Fruit fly (Drosophila melanogaster) whole organism, embryonic: ENCODE results near the gene CG32706.

Experiments
- Atf-2 ChIP-seq: fragments of 200-800 bp; sonication (Bioruptor generic); optimal IDR thresholded peaks from 2 replicates; lab custom pipeline; 2016; ENCODE audit warnings: missing biosample characterization, missing genetic modification characterization
- BEAF-32 ChIP-seq: fragments of 200-800 bp; sonication (Bioruptor generic); optimal IDR thresholded peaks from 3 replicates; lab custom pipeline; 2017; ENCODE audit warnings: missing biosample characterization, missing genetic modification characterization, mild to moderate bottlenecking, moderate library complexity, missing genetic modification reagents
- CG10979 ChIP-seq: fragments of 200-800 bp; sonication (Bioruptor generic); optimal IDR thresholded peaks from 2 replicates; lab custom pipeline; 2018; ENCODE audit warnings: missing biosample characterization, mild to moderate bottlenecking, missing genetic modification characterization, moderate library complexity
- CG11085 ChIP-seq: fragments of 200-800 bp; sonication (Bioruptor generic); IDR thresholded peaks from 2 replicates; pipeline ENCODE4 v1.3.6; 2022; ENCODE audit warnings: missing biosample characterization, missing genetic modification characterization
- CG11247 ChIP-seq: fragments of 200-800 bp; sonication (Bioruptor generic); IDR thresholded peaks from 2 replicates; pipeline ENCODE4 v1.3.6; 2022; ENCODE audit warnings: missing biosample characterization, missing genetic modification characterization
- CG11456 ChIP-seq: fragments of 200-800 bp; sonication (Bioruptor generic); IDR thresholded peaks from 3 replicates; pipeline ENCODE4 v1.3.6; 2022; ENCODE audit warnings: missing biosample characterization, missing genetic modification characterization
- CG12744 ChIP-seq: fragments of 200-800 bp; sonication (Bioruptor generic); optimal IDR thresholded peaks from 2 replicates; lab custom pipeline; 2016; ENCODE audit warnings: missing biosample characterization, missing genetic modification characterization
- CG1792 ChIP-seq: fragments of 200-800 bp; sonication (Bioruptor generic); optimal IDR thresholded peaks from 2 replicates; lab custom pipeline; 2016; ENCODE audit warnings: missing biosample characterization, missing genetic modification characterization
- CG18599 ChIP-seq: fragments of 200-800 bp; sonication (Bioruptor generic); optimal IDR thresholded peaks from 3 replicates; lab custom pipeline; 2017; ENCODE audit warnings: missing biosample characterization, missing genetic modification characterization, mild to moderate bottlenecking, moderate library complexity, missing genetic modification reagents
- CG18764 ChIP-seq: fragments of 200-800 bp; sonication (Bioruptor generic); optimal IDR thresholded peaks from 3 replicates; lab custom pipeline; 2016; ENCODE audit warnings: missing biosample characterization, missing genetic modification characterization
- CG2116 ChIP-seq: fragments of 200-800 bp; sonication (Bioruptor generic); optimal IDR thresholded peaks from 3 replicates; lab custom pipeline; 2018; ENCODE audit warnings: missing biosample characterization, mild to moderate bottlenecking, missing genetic modification characterization
- CG2199 ChIP-seq: fragments of 200-800 bp; sonication (Bioruptor generic); IDR thresholded peaks from 3 replicates; pipeline ENCODE4 v1.3.6; 2022; ENCODE audit warnings: missing biosample characterization, missing genetic modification characterization
- CG2875 ChIP-seq: fragments of 200-800 bp; sonication (Bioruptor generic); optimal IDR thresholded peaks from 2 replicates; lab custom pipeline; 2017; ENCODE audit warnings: missing biosample characterization, mild to moderate bottlenecking, missing genetic modification characterization, missing genetic modification reagents
- CG34422 ChIP-seq: fragments of 200-800 bp; sonication (Bioruptor generic); IDR thresholded peaks from 3 replicates; pipeline ENCODE4 v1.3.6; 2022; ENCODE audit warnings: missing biosample characterization, missing genetic modification characterization
- CG5245 ChIP-seq: fragments of 200-800 bp; sonication (Bioruptor generic); optimal IDR thresholded peaks from 3 replicates; lab custom pipeline; 2016; ENCODE audit warnings: missing biosample characterization, missing genetic modification characterization
- CG9215 ChIP-seq: fragments of 200-800 bp; sonication (Bioruptor generic); IDR thresholded peaks from 2 replicates; pipeline ENCODE4 v1.3.6; 2022; ENCODE audit warnings: missing biosample characterization, missing genetic modification characterization
- Camta ChIP-seq: fragments of 200-800 bp; sonication (Bioruptor generic); optimal IDR thresholded peaks from 2 replicates; lab custom pipeline; 2016; ENCODE audit warnings: missing biosample characterization, missing genetic modification characterization
- D19A ChIP-seq: fragments of 200-800 bp; optimal IDR thresholded peaks from 3 replicates; lab custom pipeline; 2019; ENCODE audit warnings: missing biosample characterization, mild to moderate bottlenecking, missing genetic modification characterization, moderate library complexity
- Gsc ChIP-seq: fragments of 200-800 bp; sonication (Bioruptor generic); IDR thresholded peaks from 2 replicates; pipeline ENCODE4 v1.3.6; 2022; ENCODE audit warnings: missing biosample characterization, missing genetic modification characterization
- Gug ChIP-seq: fragments of 200-800 bp; sonication (Bioruptor generic); IDR thresholded peaks from 4 replicates; pipeline ENCODE4 v1.3.6; 2022; ENCODE audit warnings: missing biosample characterization, missing genetic modification characterization
- Lhr ChIP-seq: fragments of 200-800 bp; sonication (Bioruptor generic); optimal IDR thresholded peaks from 3 replicates; lab custom pipeline; 2017; ENCODE audit warnings: mild to moderate bottlenecking, missing biosample characterization, missing genetic modification reagents, missing genetic modification characterization
- Meics ChIP-seq: fragments of 200-800 bp; sonication (Bioruptor generic); optimal IDR thresholded peaks from 2 replicates; lab custom pipeline; 2017; ENCODE audit warnings: missing biosample characterization, mild to moderate bottlenecking, missing genetic modification characterization
- Myb ChIP-seq: fragments of 200-800 bp; sonication (Bioruptor generic); optimal IDR thresholded peaks from 2 replicates; lab custom pipeline; 2016; ENCODE audit warnings: missing biosample characterization, missing genetic modification characterization
- Neu2 ChIP-seq: fragments of 200-800 bp; sonication (Bioruptor generic); optimal IDR thresholded peaks from 3 replicates; lab custom pipeline; 2016; ENCODE audit warnings: missing biosample characterization, missing genetic modification characterization, borderline replicate concordance
- Sry-δ ChIP-seq: fragments of 200-800 bp; sonication (Bioruptor generic); optimal IDR thresholded peaks from 2 replicates; lab custom pipeline; 2016; ENCODE audit warnings: missing biosample characterization, missing genetic modification characterization
- ap ChIP-seq: fragments of 200-800 bp; sonication (Bioruptor generic); IDR thresholded peaks from 2 replicates; pipeline ENCODE4 v1.3.6; 2022; ENCODE audit warnings: missing biosample characterization, missing genetic modification characterization
- br ChIP-seq: fragments of >200 bp; optimal IDR thresholded peaks from 2 replicates; lab custom pipeline; 2017
- da ChIP-seq: fragments of 200-800 bp; sonication (Bioruptor generic); optimal IDR thresholded peaks from 2 replicates; lab custom pipeline; 2016; ENCODE audit warnings: missing biosample characterization, missing genetic modification characterization
- dpn ChIP-seq, 2 experiments: fragments of 200-800 bp; sonication (Bioruptor generic); optimal IDR thresholded peaks; 3 replicates each; lab custom pipeline; 2016; ENCODE audit warnings: missing biosample characterization in 2 of 2, missing genetic modification characterization in 2 of 2
- dysf ChIP-seq: fragments of 200-800 bp; sonication (Bioruptor generic); IDR thresholded peaks from 3 replicates; pipeline ENCODE4 v1.3.6; 2022; ENCODE audit warnings: missing biosample characterization, missing genetic modification characterization
- esg ChIP-seq: fragments of 200-800 bp; sonication (Bioruptor generic); conservative IDR thresholded peaks from 2 replicates; pipeline ENCODE4 v1.3.6; 2022; ENCODE audit warnings: missing biosample characterization, missing genetic modification characterization
- ewg ChIP-seq: fragments of 200-800 bp; sonication (Bioruptor generic); optimal IDR thresholded peaks from 3 replicates; lab custom pipeline; 2017; ENCODE audit warnings: mild to moderate bottlenecking, missing biosample characterization, missing genetic modification reagents, missing genetic modification characterization
- grau ChIP-seq: fragments of 200-800 bp; optimal IDR thresholded peaks from 3 replicates; lab custom pipeline; 2019; ENCODE audit warnings: missing biosample characterization, mild to moderate bottlenecking, missing genetic modification characterization, moderate library complexity
- gro ChIP-seq: fragments of 200-800 bp; sonication (Bioruptor generic); optimal IDR thresholded peaks from 2 replicates; lab custom pipeline; 2016; ENCODE audit warnings: missing biosample characterization, missing genetic modification characterization
- gsb ChIP-seq: fragments of 200-800 bp; sonication (Bioruptor generic); IDR thresholded peaks from 2 replicates; pipeline ENCODE4 v1.3.6; 2022; ENCODE audit warnings: missing biosample characterization, missing genetic modification characterization
- h ChIP-seq: fragments of >200 bp; optimal IDR thresholded peaks from 2 replicates; lab custom pipeline; 2017
- hb ChIP-seq: fragments of 200-800 bp; sonication (Bioruptor generic); IDR thresholded peaks from 3 replicates; pipeline ENCODE4 v1.3.6; 2022; ENCODE audit warnings: missing biosample characterization, missing genetic modification characterization; ENCODE audit not compliant: partially characterized antibody
- hkb ChIP-seq, 2 experiments: fragments of 200-800 bp in 1 of 2; fragments of >200 bp in 1 of 2; sonication (Bioruptor generic) in 1 of 2; IDR thresholded peaks in 1 of 2; optimal IDR thresholded peaks in 1 of 2; 2 replicates each; pipeline versions ENCODE4 v1.3.6 to Lab custom; 2017 to 2022; ENCODE audit warnings: missing biosample characterization in 1 of 2, missing genetic modification characterization in 1 of 2
- ind ChIP-seq: fragments of 200-800 bp; sonication (Bioruptor generic); optimal IDR thresholded peaks from 3 replicates; lab custom pipeline; 2016; ENCODE audit warnings: missing biosample characterization, missing genetic modification characterization
- klu ChIP-seq: fragments of 200-800 bp; sonication (Bioruptor generic); IDR thresholded peaks from 2 replicates; pipeline ENCODE4 v1.3.6; 2022; ENCODE audit warnings: missing biosample characterization, missing genetic modification characterization
- mld ChIP-seq: fragments of 200-800 bp; sonication (Bioruptor generic); IDR thresholded peaks from 3 replicates; pipeline ENCODE4 v1.3.6; 2022; ENCODE audit warnings: missing biosample characterization, missing genetic modification characterization; ENCODE audit not compliant: partially characterized antibody
- nom ChIP-seq: fragments of 200-800 bp; sonication (Bioruptor generic); optimal IDR thresholded peaks from 2 replicates; lab custom pipeline; 2017; ENCODE audit warnings: missing biosample characterization, missing genetic modification characterization, mild to moderate bottlenecking, moderate library complexity, missing genetic modification reagents
- pita ChIP-seq: fragments of 200-800 bp; sonication (Bioruptor generic); optimal IDR thresholded peaks from 2 replicates; lab custom pipeline; 2017; ENCODE audit warnings: missing biosample characterization, mild to moderate bottlenecking, missing genetic modification characterization
- run ChIP-seq: fragments of 200-800 bp; sonication (Bioruptor generic); optimal IDR thresholded peaks from 3 replicates; lab custom pipeline; 2018; ENCODE audit warnings: missing biosample characterization, mild to moderate bottlenecking, missing genetic modification characterization
- sna ChIP-seq: fragments of 200-800 bp; sonication (Bioruptor generic); IDR thresholded peaks from 2 replicates; pipeline ENCODE4 v1.3.6; 2022; ENCODE audit warnings: missing biosample characterization, missing genetic modification characterization; ENCODE audit not compliant: partially characterized antibody
- stc ChIP-seq: fragments of 200-800 bp; sonication (Bioruptor generic); IDR thresholded peaks from 2 replicates; pipeline ENCODE4 v1.3.6; 2022; ENCODE audit warnings: missing biosample characterization, missing genetic modification characterization
- stwl ChIP-seq: fragments of 200-800 bp; sonication (Bioruptor generic); optimal IDR thresholded peaks from 3 replicates; lab custom pipeline; 2018; ENCODE audit warnings: missing biosample characterization, mild to moderate bottlenecking, missing genetic modification characterization, moderate library complexity
- tio ChIP-seq: fragments of 200-800 bp; sonication (Bioruptor generic); optimal IDR thresholded peaks from 2 replicates; lab custom pipeline; 2017; ENCODE audit warnings: missing biosample characterization, missing genetic modification characterization, inconsistent platforms
- toy ChIP-seq: fragments of 200-800 bp; sonication (Bioruptor generic); IDR thresholded peaks from 2 replicates; pipeline ENCODE4 v1.3.6; 2022; ENCODE audit warnings: missing biosample characterization, missing genetic modification characterization
- vnd ChIP-seq: fragments of 200-800 bp; sonication (Bioruptor generic); IDR thresholded peaks from 3 replicates; pipeline ENCODE4 v1.3.6; 2022; ENCODE audit warnings: missing biosample characterization, missing genetic modification characterization; ENCODE audit not compliant: partially characterized antibody
- zen2 ChIP-seq: fragments of 200-800 bp; sonication (Bioruptor generic); IDR thresholded peaks from 3 replicates; pipeline ENCODE4 v1.3.6; 2022; ENCODE audit warnings: missing biosample characterization, missing genetic modification characterization; ENCODE audit not compliant: partially characterized antibody

Gene CG32706

DNA sequence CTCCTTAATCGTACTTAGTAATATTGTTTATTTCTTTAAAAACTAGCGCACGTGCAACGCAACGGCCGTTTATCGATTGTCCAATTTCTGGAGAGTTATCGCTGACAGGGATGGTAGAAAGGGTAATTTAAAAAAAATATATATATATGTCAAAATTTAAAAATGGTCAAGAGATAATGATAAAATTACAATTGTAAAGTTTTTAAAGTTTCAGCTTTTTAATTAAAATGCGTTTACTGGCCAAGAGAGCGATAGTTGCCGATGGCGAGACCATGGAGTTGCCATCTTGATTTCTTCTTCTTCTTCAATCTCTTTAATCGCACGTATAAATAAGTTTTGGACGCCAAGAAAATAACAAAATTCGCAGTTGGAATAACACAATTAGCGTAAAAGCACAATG lies 6.0 kb upstream of the CG32706 start, which contains the start of the genes CG7246 and HP1b (continued):
- TF ChIP-seq CG10979 (tag; lab: Kevin White, UChicago) (peak; percentile 49), grau (peak; percentile 69), zen2 (peak; percentile 54; the same call in 1 of the 3 replicates), ap (GFP tag; lab: Robert Waterston, UW) (peak; percentile 58; the same call in 1 of the 2 replicates), stwl (tag; lab: Kevin White, UChicago) (peak; percentile 44), hkb (optimal IDR thresholded peaks at IDR 0.05; lab: Kevin White, UChicago) (no peak), hkb (GFP tag; IDR thresholded peaks at IDR 0.05; lab: Robert Waterston, UW) (peak; percentile 70), CG2116 (GFP tag; lab: Kevin White, UChicago) (peak; percentile 84), ind (GFP tag; lab: Kevin White, UChicago) (peak; percentile 64), stc (GFP tag; lab: Robert Waterston, UW) (peak; percentile 74), Gsc (GFP tag; lab: Robert Waterston, UW) (no peak), klu (GFP tag; lab: Robert Waterston, UW) (peak; percentile 56; the same call in 1 of the 2 replicates), da (GFP tag; lab: Kevin White, UChicago) (no peak), CG18764 (peak; percentile 32), BEAF-32 (peak; percentile 73), CG9215 (peak; percentile 71), Atf-2 (GFP tag; lab: Kevin White, UChicago) (no peak), tio (GFP tag; lab: Kevin White, UChicago) (peak; percentile 42), CG18599 (GFP tag; lab: Kevin White, UChicago) (peak; percentile 66), nom (peak; percentile 41), CG5245 (peak; percentile 60), CG34422 (peak; percentile 80), esg (GFP tag; lab: Robert Waterston, UW) (peak; percentile 71), h (lab: Kevin White, UChicago) (no peak), vnd (GFP tag; lab: Robert Waterston, UW) (peak; percentile 68), Sry-δ (GFP tag; lab: Kevin White, UChicago) (peak; percentile 77), ewg (GFP tag; lab: Kevin White, UChicago) (peak; percentile 64), dpn (GFP tag; optimal IDR thresholded peaks at IDR 0.05; lab: Kevin White, UChicago) (peak; percentile 50 to 59), CG11085 (GFP tag; lab: Robert Waterston, UW) (peak; percentile 69), run (no peak), sna (GFP tag; lab: Robert Waterston, UW) (peak; percentile 83), Gug (GFP tag; lab: Robert Waterston, UW) (peak; percentile 70; the same call in 2 of the 4 replicates), CG11456 (peak; percentile 67; the same call in 1 of the 3 replicates), toy (GFP tag; lab: Robert Waterston, UW) (no peak), Neu2 (GFP tag; lab: Kevin White, UChicago) (no peak), dysf (GFP tag; lab: Robert Waterston, UW) (peak; percentile 74), D19A (tag; lab: Kevin White, UChicago) (peak; percentile 59), CG11247 (GFP tag; lab: Robert Waterston, UW) (peak; percentile 71), gsb (GFP tag; lab: Robert Waterston, UW) (no peak), CG2875 (GFP tag; lab: Kevin White, UChicago) (no peak), gro (GFP tag; lab: Kevin White, UChicago) (peak; percentile 17), Meics (peak; percentile 65), br (lab: Kevin White, UChicago) (no peak), Lhr (GFP tag; lab: Kevin White, UChicago) (no peak), CG1792 (GFP tag; lab: Kevin White, UChicago) (no peak), Camta (GFP tag; lab: Kevin White, UChicago) (peak; percentile 21), Myb (GFP tag; lab: Kevin White, UChicago) (peak; percentile 53), CG2199 (GFP tag; lab: Robert Waterston, UW) (0 out of 3 replicates have a peak, but pooled peaks have one; percentile 10), hb (GFP tag; lab: Robert Waterston, UW) (0 out of 3 replicates have a peak, but pooled peaks have one; percentile 57), pita (GFP tag; lab: Kevin White, UChicago) (no peak), mld (GFP tag; lab: Robert Waterston, UW) (no peak), CG12744 (GFP tag; lab: Kevin White, UChicago) (no peak)
